Fruit fly (Drosophila melanogaster) whole organism, adult: ENCODE data around the gene Ddr.

Experiments used
- CG11617 ChIP-seq: fragments of 200-800 bp; sonication (Bioruptor generic); optimal IDR thresholded peaks from 2 replicates; lab custom pipeline; 2017; ENCODE audit warnings: mild to moderate bottlenecking, missing biosample characterization, missing genetic modification reagents, missing genetic modification characterization
- CG5204 ChIP-seq: fragments of 200-800 bp; sonication (Bioruptor generic); optimal IDR thresholded peaks from 2 replicates; lab custom pipeline; 2016; ENCODE audit warnings: missing biosample characterization, missing genetic modification characterization
- bab1 ChIP-seq: fragments of 200-800 bp; sonication (Bioruptor generic); optimal IDR thresholded peaks from 3 replicates; lab custom pipeline; 2019; ENCODE audit warnings: missing biosample characterization, mild to moderate bottlenecking, missing genetic modification characterization, moderate library complexity
- cic ChIP-seq: fragments of 200-800 bp; sonication (Bioruptor generic); optimal IDR thresholded peaks from 2 replicates; lab custom pipeline; 2017; ENCODE audit warnings: missing biosample characterization, mild to moderate bottlenecking, missing genetic modification characterization, moderate library complexity
- cnc ChIP-seq, 2 experiments: fragments of >200 bp; optimal IDR thresholded peaks; 2 replicates each; lab custom pipeline; 2017
- kay ChIP-seq: fragments of 200-800 bp; sonication (Bioruptor generic); peaks from one replicate; lab custom pipeline; 2016; ENCODE audit warnings: missing biosample characterization, missing genetic modification characterization, borderline replicate concordance
- ovo ChIP-seq: fragments of 200-800 bp; sonication (Bioruptor generic); optimal IDR thresholded peaks from 2 replicates; lab custom pipeline; 2016; ENCODE audit warnings: missing biosample characterization, missing genetic modification characterization
- pad ChIP-seq: fragments of 200-800 bp; sonication (Bioruptor generic); optimal IDR thresholded peaks from 3 replicates; lab custom pipeline; 2017; ENCODE audit warnings: missing biosample characterization, missing genetic modification characterization, mild to moderate bottlenecking, moderate library complexity, missing genetic modification reagents

DNA sequence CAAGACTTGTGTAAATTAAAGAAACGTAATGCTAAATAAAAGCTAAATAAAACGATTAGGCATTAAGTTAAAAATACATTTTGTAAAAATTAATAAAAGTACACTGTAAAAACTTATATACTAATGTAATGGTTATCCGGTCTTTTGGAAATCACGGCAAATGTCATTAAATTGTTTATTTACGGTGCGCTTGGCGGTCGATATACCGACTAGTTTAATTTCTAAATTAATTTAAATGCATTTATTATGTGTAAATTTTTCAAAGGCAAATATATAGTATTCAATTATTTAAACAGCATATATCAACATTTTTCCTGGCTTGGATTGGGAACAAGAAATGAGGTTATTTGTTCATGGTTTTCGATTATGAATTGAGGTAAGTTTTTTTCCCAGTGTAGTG, 42.1 kb upstream of the Ddr start:
- TF ChIP-seq cic (GFP tag; lab: Kevin White, UChicago) (no peak), cnc (optimal IDR thresholded peaks at IDR 0.05; lab: Kevin White, UChicago) (no peak), CG11617 (GFP tag; lab: Kevin White, UChicago) (no peak), ovo (GFP tag; lab: Kevin White, UChicago) (no peak), kay (GFP tag; lab: Kevin White, UChicago) (no peak), CG5204 (GFP tag; lab: Kevin White, UChicago) (no peak), bab1 (GFP tag; lab: Kevin White, UChicago) (no peak), pad (GFP tag; lab: Kevin White, UChicago) (no peak)
